Worm (Caenorhabditis elegans): Measurements from ENCODE around the gene T28A8.8.

The T28A8.8 gene

DNA sequence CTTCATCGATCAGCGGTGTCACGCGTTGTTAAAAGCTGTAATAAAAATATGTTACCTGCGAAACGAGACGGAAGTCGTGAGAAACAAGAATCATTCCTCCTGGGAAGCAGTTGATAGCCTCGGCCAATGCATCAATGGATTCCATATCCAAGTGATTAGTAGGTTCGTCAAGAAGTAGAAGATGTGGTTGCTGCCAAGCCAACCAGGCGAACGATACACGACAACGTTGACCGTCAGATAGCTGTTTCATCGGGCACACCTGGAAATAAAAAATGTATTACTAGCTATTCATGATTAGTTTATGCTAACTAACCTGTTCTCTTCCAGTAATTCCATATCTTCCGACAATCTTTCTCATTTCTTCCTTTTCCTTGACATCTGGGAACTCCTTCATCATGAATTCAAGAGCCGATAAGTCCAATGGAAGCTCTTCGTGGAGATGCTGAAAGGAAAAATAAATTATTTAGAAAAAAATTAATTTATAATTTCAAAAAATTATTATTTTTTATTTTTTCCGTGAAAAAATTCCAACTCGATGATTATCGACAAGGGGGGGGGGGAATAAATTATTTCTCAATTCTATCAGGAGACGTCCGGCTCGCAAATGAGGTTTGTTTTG, 43.5 kb upstream of the T28A8.8 start, which contains the start of gene tag-164:
Gene tag-164 (plus strand): TSS at position 569 of the 619 bp plus-strand sequence.
- no peak for TF ChIP-seq ZK337.2 (GFP tag; IDR thresholded peaks at IDR 0.05)
- TF ChIP-seq unc-62 (GFP tag; optimal IDR thresholded peaks at IDR 0.05 in 1 of 2) = peak in 1 of 2 experiments; percentile 92
- no peak for TF ChIP-seq unc-62 (tag; optimal IDR thresholded peaks at IDR 0.05)

DNA sequence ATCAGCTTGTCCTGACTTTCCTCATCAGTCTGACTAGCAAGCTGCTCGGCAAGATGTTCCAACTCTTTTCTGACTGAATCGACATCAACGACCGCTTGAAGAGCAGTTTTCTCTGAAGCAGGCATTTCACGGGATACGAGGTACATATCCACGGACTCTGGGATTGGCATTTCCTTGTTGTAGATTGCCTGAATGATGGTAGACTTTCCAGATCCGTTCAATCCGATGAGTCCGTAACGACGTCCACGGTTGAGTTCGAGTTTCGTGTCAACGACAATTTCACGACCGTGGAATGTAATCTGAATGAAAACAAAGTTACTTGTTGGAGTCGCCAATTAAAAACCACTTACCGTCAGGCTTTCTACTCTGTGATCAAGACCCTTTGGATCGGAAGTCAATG, 41.1 kb upstream of the T28A8.8 start:
- TF ChIP-seq nhr-102 (tag; optimal IDR thresholded peaks at IDR 0.05) (no peak), snpc-1.2 (GFP tag; IDR thresholded peaks at IDR 0.05) (no peak), sdz-12 (GFP tag; optimal IDR thresholded peaks at IDR 0.05) (no peak), unc-62 (GFP tag; optimal IDR thresholded peaks at IDR 0.05 in 1 of 2) (no peak), unc-62 (tag; optimal IDR thresholded peaks at IDR 0.05) (no peak), ces-1 (GFP tag; optimal IDR thresholded peaks at IDR 0.05) (no peak), F26F4.8 (GFP tag; conservative IDR thresholded peaks at IDR 0.05) (no peak), nhr-42 (GFP tag; IDR thresholded peaks at IDR 0.05) (no peak), nhr-28 (tag; optimal IDR thresholded peaks at IDR 0.05) (no peak), dmd-6 (GFP tag; IDR thresholded peaks at IDR 0.05) (no peak), pqm-1 (tag; optimal IDR thresholded peaks at IDR 0.05) (no peak), ceh-28 (tag; optimal IDR thresholded peaks at IDR 0.05) (no peak), zag-1 (tag; optimal IDR thresholded peaks at IDR 0.05) (no peak), Y48G9A.11 (GFP tag; IDR thresholded peaks at IDR 0.05) (no peak), dmd-9 (GFP tag; IDR thresholded peaks at IDR 0.05) (no peak), nhr-77 (tag; optimal IDR thresholded peaks at IDR 0.05) (no peak), T20F7.1 (GFP tag; optimal IDR thresholded peaks at IDR 0.05) (no peak), hif-1 (tag; optimal IDR thresholded peaks at IDR 0.05) (no peak), lin-15B (tag; optimal IDR thresholded peaks at IDR 0.05) (no peak), ceh-82 (tag; optimal IDR thresholded peaks at IDR 0.05) (no peak)

DNA sequence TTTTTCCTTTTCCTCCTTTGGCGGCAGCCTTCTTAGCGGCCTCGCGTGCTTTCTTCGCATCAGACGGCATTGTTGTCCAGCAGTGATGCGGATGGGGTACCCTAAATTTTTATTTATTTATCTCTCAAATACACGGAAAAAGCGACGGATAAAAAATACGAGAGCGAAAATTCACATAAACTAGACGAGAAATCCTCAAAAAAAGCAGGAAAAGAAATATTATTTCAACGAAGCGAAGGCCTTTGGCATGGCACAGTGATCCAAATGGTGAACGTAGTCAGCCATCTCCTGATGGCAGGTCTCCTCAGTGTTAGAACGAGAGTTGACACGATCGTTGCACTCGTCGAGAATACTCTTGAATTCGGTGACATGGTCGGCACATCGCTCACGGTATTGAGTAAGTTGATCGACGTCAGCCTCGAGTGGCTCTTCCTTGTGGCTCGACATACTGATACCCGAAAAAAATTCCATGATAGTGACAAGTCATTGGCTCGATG, 40.4 kb upstream of the T28A8.8 start, which contains the start of the genes abcf-2 and T27E9.2:
Gene abcf-2 (minus strand): TSS at position 101 of the 497 bp plus-strand sequence.
Gene T27E9.2 (minus strand): TSS at position 447 of the 497 bp plus-strand sequence.
- no peak for TF ChIP-seq mxl-3 (GFP tag; optimal IDR thresholded peaks at IDR 0.05)
- no peak for TF ChIP-seq ceh-62 (tag; optimal IDR thresholded peaks at IDR 0.05)
- no peak for TF ChIP-seq daf-8 (GFP tag; IDR thresholded peaks at IDR 0.05)
- TF ChIP-seq php-3 (GFP tag; IDR thresholded peaks at IDR 0.05) = no peak
- TF ChIP-seq R02D3.7 (tag; optimal IDR thresholded peaks at IDR 0.05) = no peak
- TF ChIP-seq aha-1 (tag) = no peak
- no peak for TF ChIP-seq Y75B8A.6 (GFP tag; IDR thresholded peaks at IDR 0.05)
- TF ChIP-seq hmg-1.1 (GFP tag; IDR thresholded peaks at IDR 0.05) = no peak
- no peak for TF ChIP-seq saeg-2 (GFP tag; IDR thresholded peaks at IDR 0.05)

DNA sequence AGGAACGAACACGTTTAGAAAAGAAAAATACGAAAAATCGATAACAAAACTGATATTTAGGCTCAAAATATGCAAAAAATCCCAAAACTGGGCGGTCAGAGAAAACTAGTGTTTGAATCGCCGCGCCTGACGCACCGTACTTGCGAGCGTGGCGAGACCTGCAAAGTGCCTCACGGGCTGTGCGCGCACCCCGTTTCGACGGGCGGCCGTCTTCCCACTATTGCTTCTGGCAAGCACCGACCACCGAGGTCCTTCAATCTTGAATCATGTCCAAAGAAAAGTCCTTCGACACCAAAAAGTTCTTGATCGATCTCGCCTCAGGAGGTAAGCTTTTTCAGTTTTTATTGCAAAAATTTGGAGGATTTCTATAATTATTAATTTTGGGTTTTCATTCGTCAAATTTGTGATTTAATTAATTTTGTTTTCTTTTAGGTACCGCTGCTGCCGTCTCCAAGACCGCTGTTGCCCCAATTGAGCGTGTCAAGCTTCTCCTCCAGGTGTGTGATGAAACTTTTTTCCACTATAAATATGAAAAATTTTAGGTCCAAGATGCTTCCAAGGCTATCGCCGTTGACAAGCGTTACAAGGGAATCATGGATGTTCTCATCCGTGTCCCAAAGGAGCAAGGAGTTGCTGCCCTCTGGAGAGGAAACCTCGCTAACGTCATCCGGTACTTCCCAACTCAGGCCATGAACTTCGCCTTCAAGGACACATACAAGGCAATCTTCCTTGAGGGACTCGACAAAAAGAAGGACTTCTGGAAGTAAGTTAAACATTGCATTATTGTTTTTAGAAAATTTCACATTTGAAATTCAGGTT, 39.4 kb upstream of the T28A8.8 start, which contains the start of gene ant-1.1:
Gene ant-1.1 (plus strand): TSS at position 199 of the 819 bp plus-strand sequence.
- TF ChIP-seq nhr-102 (tag; optimal IDR thresholded peaks at IDR 0.05) = peak; percentile 84
- TF ChIP-seq nhr-6 (tag; optimal IDR thresholded peaks at IDR 0.05) = peak; percentile 86
- peak; percentile 98 for TF ChIP-seq dpl-1 (GFP tag; optimal IDR thresholded peaks at IDR 0.05)
- TF ChIP-seq pha-4 (GFP tag; IDR thresholded peaks at IDR 0.05) = peak; percentile 83
- TF ChIP-seq pha-4 (tag; optimal IDR thresholded peaks at IDR 0.05) = no peak
- TF ChIP-seq ceh-82 (tag; optimal IDR thresholded peaks at IDR 0.05) = no peak
- no peak for TF ChIP-seq ceh-62 (tag; optimal IDR thresholded peaks at IDR 0.05)
- peak; percentile 52 for TF ChIP-seq nhr-28 (tag; optimal IDR thresholded peaks at IDR 0.05)
- peak; percentile 76 for TF ChIP-seq ZK337.2 (GFP tag; IDR thresholded peaks at IDR 0.05)
- no peak for TF ChIP-seq snpc-4 (tag; optimal IDR thresholded peaks at IDR 0.05)
- no peak for TF ChIP-seq F44E2.7 (GFP tag; IDR thresholded peaks at IDR 0.05)
- peak; percentile 50 to 96 for TF ChIP-seq ZK546.5 (tag; optimal IDR thresholded peaks at IDR 0.05)
- peak; percentile 53 for TF ChIP-seq ceh-28 (tag; optimal IDR thresholded peaks at IDR 0.05)
- peak; percentile 94 for TF ChIP-seq T26A8.4 (GFP tag; IDR thresholded peaks at IDR 0.05)
- TF ChIP-seq duxl-1 (tag; optimal IDR thresholded peaks at IDR 0.05; ENCODE audit: poor library complexity) = peak; percentile 68
- peak in 1 of 2 experiments; percentile 90 for TF ChIP-seq hif-1 (tag; optimal IDR thresholded peaks at IDR 0.05)
- TF ChIP-seq rbr-2 (tag; optimal IDR thresholded peaks at IDR 0.05) = peak; percentile 92
- TF ChIP-seq ztf-7 (tag; optimal IDR thresholded peaks at IDR 0.05) = peak; percentile 6
- TF ChIP-seq nhr-42 (GFP tag; IDR thresholded peaks at IDR 0.05) = peak; percentile 93
- no peak for TF ChIP-seq sdz-12 (GFP tag; optimal IDR thresholded peaks at IDR 0.05)
- TF ChIP-seq lsy-2 (tag; optimal IDR thresholded peaks at IDR 0.05) = peak; percentile 98 to 99
- TF ChIP-seq dmd-8 (GFP tag; IDR thresholded peaks at IDR 0.05) = no peak
